Fruit fly (Drosophila melanogaster): Measurements from ENCODE around the gene CG15169.

The CG15169 gene

DNA sequence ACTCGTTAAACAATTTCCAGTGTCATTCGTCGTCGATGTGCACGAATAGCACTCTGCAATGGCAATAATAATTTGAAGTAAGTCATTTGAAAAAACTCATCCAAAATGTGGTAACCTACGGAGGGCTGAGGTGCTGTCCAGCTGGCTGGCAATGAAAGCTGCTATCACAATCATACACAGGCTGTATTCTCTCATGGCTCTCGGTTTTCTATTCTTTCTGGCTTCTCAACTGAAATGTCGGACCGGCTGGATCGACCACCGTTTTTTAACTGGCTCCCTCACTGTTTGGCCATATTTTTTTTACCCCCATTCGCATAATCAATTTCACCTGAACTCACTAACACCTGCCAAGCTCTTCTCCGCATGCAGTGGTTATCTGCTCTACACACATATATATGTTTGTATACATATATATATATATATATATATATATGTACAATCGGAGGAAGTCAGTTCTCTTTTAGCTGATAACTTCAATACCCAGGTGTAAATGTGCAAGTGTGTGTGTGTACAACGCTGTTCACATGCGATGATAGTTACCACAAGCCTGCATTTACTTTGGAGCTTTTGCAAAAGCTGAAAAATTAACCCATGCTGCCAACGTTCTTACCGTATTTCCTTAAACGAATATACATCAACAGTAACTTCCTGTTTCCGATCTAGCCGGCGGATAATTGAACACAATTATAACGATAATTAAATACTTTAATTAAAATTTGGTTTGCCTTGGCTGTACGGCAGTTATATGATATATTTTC, 5.0 kb downstream of the CG15169 start, which contains the start of gene CG10650:
TSS of gene CG10650 (minus strand) at position 275 of the 758 bp plus-strand sequence.
- no peak for TF ChIP-seq pad (GFP tag; optimal IDR thresholded peaks at IDR 0.05)
- TF ChIP-seq Mnt (GFP tag; optimal IDR thresholded peaks at IDR 0.05) = peak; percentile 48
- peak; percentile 79 for TF ChIP-seq cic (GFP tag; optimal IDR thresholded peaks at IDR 0.05)
- peak; percentile 92 for TF ChIP-seq kay (GFP tag; ENCODE audit: borderline replicate concordance)

DNA sequence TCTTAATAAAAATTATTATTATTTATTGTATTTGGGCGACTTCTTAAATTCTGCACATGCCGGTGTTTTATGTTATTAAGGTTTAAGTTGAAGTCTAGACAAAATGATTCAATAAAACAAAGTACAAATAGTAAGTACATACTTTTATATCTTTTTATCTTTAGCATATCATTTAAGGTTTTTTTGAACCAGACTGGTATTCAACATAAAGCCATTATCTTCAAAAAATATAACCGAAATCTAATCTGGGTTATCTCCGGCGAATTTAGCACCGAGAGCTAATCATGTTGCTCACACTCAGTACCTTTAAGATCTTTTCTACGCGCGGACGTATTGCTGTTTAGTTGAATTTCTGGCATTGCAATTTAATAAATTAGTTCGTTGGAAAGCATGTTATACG, 6.3 kb downstream of the CG15169 start, which contains the start of gene CG31792:
TSS of gene CG31792 (plus strand) at position 301 of the 400 bp plus-strand sequence.
- TF ChIP-seq tj (GFP tag; optimal IDR thresholded peaks at IDR 0.05) = no peak
- TF ChIP-seq toe (GFP tag; optimal IDR thresholded peaks at IDR 0.05) = no peak
- no peak for TF ChIP-seq Mnt (GFP tag; optimal IDR thresholded peaks at IDR 0.05)
- TF ChIP-seq bab1 (GFP tag; optimal IDR thresholded peaks at IDR 0.05) = no peak
- no peak for TF ChIP-seq CG7101 (tag; optimal IDR thresholded peaks at IDR 0.05)
- no peak for TF ChIP-seq CG33017 (tag; optimal IDR thresholded peaks at IDR 0.05)
- no peak for TF ChIP-seq CG11617 (GFP tag; optimal IDR thresholded peaks at IDR 0.05)

DNA sequence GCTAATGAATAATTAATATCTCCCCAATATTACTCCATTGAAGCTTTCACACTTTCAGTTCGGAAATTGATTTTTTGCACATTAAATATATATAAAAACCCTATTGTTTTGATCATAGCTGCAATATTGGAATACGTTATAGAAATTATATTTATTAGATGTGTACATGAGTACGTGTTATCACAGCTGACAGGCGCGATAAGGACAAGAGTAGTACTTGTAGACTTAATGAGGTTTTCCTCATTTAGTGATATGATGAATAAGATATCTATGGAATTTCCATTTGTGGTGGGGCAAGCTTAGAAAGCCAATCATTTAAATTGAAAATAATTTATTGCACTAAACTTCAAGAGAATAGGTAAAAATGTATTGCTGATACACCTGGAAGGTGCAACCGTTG, 11.6 kb downstream of the CG15169 start:
- TF ChIP-seq cic (GFP tag; optimal IDR thresholded peaks at IDR 0.05) (no peak), CG12768 (GFP tag; optimal IDR thresholded peaks at IDR 0.05) (no peak), Hr96 (GFP tag; optimal IDR thresholded peaks at IDR 0.05) (no peak), kay (GFP tag; ENCODE audit: borderline replicate concordance) (no peak)

DNA sequence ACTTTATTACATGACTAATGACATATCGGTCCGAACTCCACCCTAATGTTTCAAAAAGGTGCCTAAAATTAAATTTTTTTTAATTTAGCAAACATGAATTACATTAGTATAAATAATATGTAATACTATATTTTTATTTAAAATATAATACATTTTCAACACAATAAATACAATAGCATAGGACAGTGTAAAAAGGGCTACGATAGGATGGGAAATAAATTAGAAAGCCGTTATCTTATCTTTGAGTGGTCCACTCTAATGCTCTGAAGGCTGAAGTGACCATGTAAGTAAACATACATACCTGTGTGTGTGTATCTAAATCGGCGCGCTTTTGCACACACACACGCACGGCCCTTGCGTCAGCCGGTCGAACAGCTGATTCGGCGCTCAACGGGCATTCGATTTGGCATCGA, 12.1 kb downstream of the CG15169 start, which contains the start of gene CG31793:
TSS of gene CG31793 (plus strand) at position 409 of the 413 bp plus-strand sequence.
- TF ChIP-seq CG7101 (tag; optimal IDR thresholded peaks at IDR 0.05) (peak; percentile 85), bab1 (GFP tag; optimal IDR thresholded peaks at IDR 0.05) (peak; percentile 84), cnc (optimal IDR thresholded peaks at IDR 0.05) (no peak), CG33017 (tag; optimal IDR thresholded peaks at IDR 0.05) (peak; percentile 56), Crg-1 (GFP tag; optimal IDR thresholded peaks at IDR 0.05) (peak; percentile 55), tj (GFP tag; optimal IDR thresholded peaks at IDR 0.05) (no peak), CG12768 (GFP tag; optimal IDR thresholded peaks at IDR 0.05) (no peak), Hr96 (GFP tag; optimal IDR thresholded peaks at IDR 0.05) (no peak), CG7045 (GFP tag; optimal IDR thresholded peaks at IDR 0.05) (peak; percentile 47), CG1620 (GFP tag; optimal IDR thresholded peaks at IDR 0.05) (no peak), pad (GFP tag; optimal IDR thresholded peaks at IDR 0.05) (peak; percentile 23), Clk (GFP tag; optimal IDR thresholded peaks at IDR 0.05) (no peak), cic (GFP tag; optimal IDR thresholded peaks at IDR 0.05) (peak; percentile 89), ovo (GFP tag; optimal IDR thresholded peaks at IDR 0.05) (peak; percentile 61), Mnt (GFP tag; optimal IDR thresholded peaks at IDR 0.05) (no peak), CG11617 (GFP tag; optimal IDR thresholded peaks at IDR 0.05) (peak; percentile 79), CG14711 (tag; optimal IDR thresholded peaks at IDR 0.05) (peak; percentile 68), kay (GFP tag; ENCODE audit: borderline replicate concordance) (no peak), CG5204 (GFP tag; optimal IDR thresholded peaks at IDR 0.05) (peak; percentile 12), toe (GFP tag; optimal IDR thresholded peaks at IDR 0.05) (peak; percentile 18)

DNA sequence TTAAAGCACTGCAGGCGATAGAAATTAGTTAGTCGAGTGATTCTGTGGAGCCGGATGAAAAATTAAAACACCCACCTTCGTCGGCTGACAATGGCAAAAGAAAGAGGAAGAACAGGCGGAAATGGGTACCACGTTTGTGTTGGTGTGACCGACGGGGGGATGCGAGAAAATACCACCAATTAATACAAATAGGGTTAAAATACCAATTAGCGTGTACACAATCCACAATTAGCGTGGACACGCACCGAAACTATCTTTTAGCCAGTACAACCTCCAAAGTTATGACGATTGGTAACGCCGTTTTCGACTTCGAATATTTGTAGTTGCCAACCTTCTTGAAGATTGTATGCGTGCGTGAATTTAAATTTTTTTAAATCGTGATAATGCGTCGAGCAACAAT, 18.3 kb downstream of the CG15169 start, which contains the start of gene RpL30:
TSS of gene RpL30 (minus strand) at position 177 of the 400 bp plus-strand sequence.
- TF ChIP-seq CG33017 (tag; optimal IDR thresholded peaks at IDR 0.05) = peak; percentile 88
- TF ChIP-seq CG5204 (GFP tag; optimal IDR thresholded peaks at IDR 0.05) = peak; percentile 57
- no peak for TF ChIP-seq cnc (optimal IDR thresholded peaks at IDR 0.05)
- TF ChIP-seq Clk (GFP tag; optimal IDR thresholded peaks at IDR 0.05) = peak; percentile 88
- peak; percentile 79 for TF ChIP-seq pad (GFP tag; optimal IDR thresholded peaks at IDR 0.05)
- TF ChIP-seq CG7101 (tag; optimal IDR thresholded peaks at IDR 0.05) = peak; percentile 94
- TF ChIP-seq kay (GFP tag; ENCODE audit: borderline replicate concordance) = no peak
- TF ChIP-seq bab1 (GFP tag; optimal IDR thresholded peaks at IDR 0.05) = peak; percentile 94
- TF ChIP-seq toe (GFP tag; optimal IDR thresholded peaks at IDR 0.05) = peak; percentile 59
- peak; percentile 90 for TF ChIP-seq Hr96 (GFP tag; optimal IDR thresholded peaks at IDR 0.05)
- TF ChIP-seq CG7045 (GFP tag; optimal IDR thresholded peaks at IDR 0.05) = peak; percentile 78
- peak; percentile 75 for TF ChIP-seq tj (GFP tag; optimal IDR thresholded peaks at IDR 0.05)
- TF ChIP-seq Mnt (GFP tag; optimal IDR thresholded peaks at IDR 0.05) = peak; percentile 97
- peak; percentile 80 for TF ChIP-seq CG14711 (tag; optimal IDR thresholded peaks at IDR 0.05)
- peak; percentile 85 for TF ChIP-seq cic (GFP tag; optimal IDR thresholded peaks at IDR 0.05)
- peak; percentile 85 for TF ChIP-seq CG1620 (GFP tag; optimal IDR thresholded peaks at IDR 0.05)
- TF ChIP-seq CG11617 (GFP tag; optimal IDR thresholded peaks at IDR 0.05) = peak; percentile 91
- TF ChIP-seq Crg-1 (GFP tag; optimal IDR thresholded peaks at IDR 0.05) = peak; percentile 94
- peak; percentile 85 for TF ChIP-seq ovo (GFP tag; optimal IDR thresholded peaks at IDR 0.05)
- TF ChIP-seq CG12768 (GFP tag; optimal IDR thresholded peaks at IDR 0.05) = peak; percentile 85

DNA sequence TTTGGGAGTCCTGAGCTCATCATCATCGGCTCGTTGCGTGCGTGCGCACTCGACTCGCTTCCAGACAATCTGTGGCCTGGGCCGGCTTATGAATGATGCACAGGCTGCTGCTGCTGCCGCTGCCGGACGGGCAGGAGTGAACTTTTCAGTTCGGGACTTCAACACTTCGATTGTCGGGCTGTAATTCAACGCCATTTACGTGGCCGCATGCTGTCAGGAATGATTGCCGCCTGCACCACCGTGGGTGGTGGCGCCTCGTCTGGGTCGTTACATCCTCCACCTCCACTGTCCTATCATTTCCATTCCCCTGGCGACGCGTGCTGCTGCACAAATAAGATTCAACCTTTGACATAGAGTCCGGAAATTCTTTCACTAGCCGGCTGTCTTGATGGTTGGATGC, 19.2 kb downstream of the CG15169 start:
- TF ChIP-seq cnc (optimal IDR thresholded peaks at IDR 0.05) = no peak
- TF ChIP-seq bab1 (GFP tag; optimal IDR thresholded peaks at IDR 0.05) = no peak

DNA sequence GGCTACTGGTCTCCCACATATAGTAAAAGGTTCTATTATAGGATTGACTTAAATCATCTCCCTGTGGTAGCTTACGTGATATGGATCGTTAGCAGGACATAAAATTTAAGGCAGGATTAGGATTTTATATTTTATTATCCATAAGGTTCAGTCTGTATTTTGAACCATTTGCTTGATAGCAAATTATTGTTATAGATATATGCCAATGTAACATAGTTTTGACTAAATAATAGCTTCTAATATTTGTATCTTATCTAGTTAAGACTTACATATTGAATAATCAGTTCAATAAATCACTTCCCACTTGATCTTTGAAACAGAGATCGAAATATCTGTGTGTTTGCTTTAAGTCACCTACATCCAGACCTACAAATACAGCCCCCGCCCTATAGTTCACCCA, 19.7 kb downstream of the CG15169 start, which contains the start of gene robl37BC:
TSS of gene robl37BC (plus strand) at position 301 of the 400 bp plus-strand sequence.
- TF ChIP-seq Hr96 (GFP tag; optimal IDR thresholded peaks at IDR 0.05) = no peak
- no peak for TF ChIP-seq CG7101 (tag; optimal IDR thresholded peaks at IDR 0.05)
- TF ChIP-seq bab1 (GFP tag; optimal IDR thresholded peaks at IDR 0.05) = no peak
- TF ChIP-seq CG12768 (GFP tag; optimal IDR thresholded peaks at IDR 0.05) = no peak
- no peak for TF ChIP-seq Clk (GFP tag; optimal IDR thresholded peaks at IDR 0.05)
- TF ChIP-seq Mnt (GFP tag; optimal IDR thresholded peaks at IDR 0.05) = no peak
- no peak for TF ChIP-seq ovo (GFP tag; optimal IDR thresholded peaks at IDR 0.05)
- TF ChIP-seq cnc (optimal IDR thresholded peaks at IDR 0.05) = no peak
- no peak for TF ChIP-seq cic (GFP tag; optimal IDR thresholded peaks at IDR 0.05)
- TF ChIP-seq tj (GFP tag; optimal IDR thresholded peaks at IDR 0.05) = no peak
- no peak for TF ChIP-seq kay (GFP tag; ENCODE audit: borderline replicate concordance)
- no peak for TF ChIP-seq pad (GFP tag; optimal IDR thresholded peaks at IDR 0.05)
- no peak for TF ChIP-seq CG1620 (GFP tag; optimal IDR thresholded peaks at IDR 0.05)
- no peak for TF ChIP-seq CG7045 (GFP tag; optimal IDR thresholded peaks at IDR 0.05)
- TF ChIP-seq Crg-1 (GFP tag; optimal IDR thresholded peaks at IDR 0.05) = no peak
- TF ChIP-seq CG14711 (tag; optimal IDR thresholded peaks at IDR 0.05) = no peak
- no peak for TF ChIP-seq toe (GFP tag; optimal IDR thresholded peaks at IDR 0.05)
- no peak for TF ChIP-seq CG33017 (tag; optimal IDR thresholded peaks at IDR 0.05)

All from whole organism, adult.